Worm (Caenorhabditis elegans) whole organism, L2 larva: ENCODE data around the gene spat-1.

Experiments
- C34F6.9 ChIP-seq: fragments of 150-350 bp; optimal IDR thresholded peaks from 2 replicates; lab custom pipeline; 2014; ENCODE audit warnings: missing biosample characterization, missing genetic modification characterization
- R02D3.7 ChIP-seq: fragments of 150-350 bp; optimal IDR thresholded peaks from 2 replicates; lab custom pipeline; 2014; ENCODE audit warnings: missing biosample characterization, missing genetic modification characterization
- Y55F3AM.14 ChIP-seq: fragments of 200-800 bp; sonication (Bioruptor generic); optimal IDR thresholded peaks from 2 replicates; lab custom pipeline; 2018; ENCODE audit warnings: mild to moderate bottlenecking, missing genetic modification characterization, missing compliant biosample characterization
- ZK546.5 ChIP-seq: sonication (generic microtip); optimal IDR thresholded peaks from 2 replicates; lab custom pipeline; 2017; ENCODE audit warnings: missing biosample characterization, missing genetic modification characterization
- alr-1 ChIP-seq: fragments of 150-350 bp; optimal IDR thresholded peaks from 2 replicates; lab custom pipeline; 2014; ENCODE audit warnings: missing biosample characterization, missing genetic modification characterization
- aly-2 ChIP-seq: fragments of 150-350 bp; optimal IDR thresholded peaks from 2 replicates; lab custom pipeline; 2014; ENCODE audit warnings: missing biosample characterization, missing genetic modification characterization
- ama-1 ChIP-seq: fragments of 150-350 bp; optimal IDR thresholded peaks from 2 replicates; lab custom pipeline; 2018; ENCODE audit warnings: inconsistent platforms
- blmp-1 ChIP-seq: sonication (generic microtip); optimal IDR thresholded peaks from 2 replicates; lab custom pipeline; 2017; ENCODE audit warnings: missing genetic modification characterization, mild to moderate bottlenecking, missing compliant biosample characterization, antibody characterized with exemption, moderate library complexity; ENCODE audit not compliant: insufficient read depth
- ceh-16 ChIP-seq: fragments of 150-350 bp; optimal IDR thresholded peaks from 2 replicates; lab custom pipeline; 2014; ENCODE audit warnings: missing biosample characterization, missing genetic modification characterization
- ceh-82 ChIP-seq: fragments of 150-350 bp; optimal IDR thresholded peaks from 2 replicates; lab custom pipeline; 2014; ENCODE audit warnings: missing biosample characterization, missing genetic modification characterization
- crh-2 ChIP-seq: sonication (generic microtip); optimal IDR thresholded peaks from 2 replicates; lab custom pipeline; 2017; ENCODE audit warnings: missing biosample characterization, missing genetic modification characterization
- egl-27 ChIP-seq: sonication (generic microtip); optimal IDR thresholded peaks from 3 replicates; lab custom pipeline; 2017; ENCODE audit warnings: missing biosample characterization, missing genetic modification reagents, missing genetic modification characterization
- elt-1 ChIP-seq: fragments of 150-350 bp; optimal IDR thresholded peaks from 2 replicates; lab custom pipeline; 2014; ENCODE audit warnings: missing biosample characterization, missing genetic modification characterization
- elt-3 ChIP-seq: sonication (generic microtip); optimal IDR thresholded peaks from 2 replicates; lab custom pipeline; 2017; ENCODE audit warnings: missing biosample characterization, missing genetic modification characterization
- fos-1 ChIP-seq: fragments of 150-350 bp; optimal IDR thresholded peaks from 2 replicates; lab custom pipeline; 2014; ENCODE audit warnings: missing biosample characterization, missing genetic modification characterization
- gmeb-1 ChIP-seq: fragments of 150-350 bp; optimal IDR thresholded peaks from 2 replicates; lab custom pipeline; 2014; ENCODE audit warnings: missing biosample characterization, missing genetic modification characterization
- lin-11 ChIP-seq: fragments of 150-350 bp; sonication (generic microtip); optimal IDR thresholded peaks from 2 replicates; lab custom pipeline; 2014; ENCODE audit warnings: missing biosample characterization, missing genetic modification characterization, inconsistent platforms, mixed read lengths
- lsy-2 ChIP-seq, 2 experiments: fragments of 150-350 bp in 1 of 2; sonication (generic microtip) in 1 of 2; optimal IDR thresholded peaks; 2 replicates each; lab custom pipeline; 2014 to 2017; ENCODE audit warnings: missing biosample characterization in 2 of 2, missing genetic modification characterization in 2 of 2
- mab-5 ChIP-seq: fragments of 150-350 bp; optimal IDR thresholded peaks from 2 replicates; lab custom pipeline; 2014; ENCODE audit warnings: missing biosample characterization, missing genetic modification characterization
- mdl-1 ChIP-seq, 2 experiments: fragments of 150-350 bp in 1 of 2; sonication (generic microtip) in 1 of 2; optimal IDR thresholded peaks; 2 replicates each; lab custom pipeline; 2017; ENCODE audit warnings: missing biosample characterization in 2 of 2, missing genetic modification characterization in 2 of 2
- nhr-10 ChIP-seq: sonication (generic microtip); optimal IDR thresholded peaks from 2 replicates; lab custom pipeline; 2017; ENCODE audit warnings: missing biosample characterization, missing genetic modification characterization
- nhr-11 ChIP-seq: fragments of 150-350 bp; optimal IDR thresholded peaks from 2 replicates; lab custom pipeline; 2014; ENCODE audit warnings: missing biosample characterization, missing genetic modification characterization
- nhr-12 ChIP-seq: fragments of 150-350 bp; optimal IDR thresholded peaks from 2 replicates; lab custom pipeline; 2014; ENCODE audit warnings: missing biosample characterization, missing genetic modification characterization
- nhr-129 ChIP-seq: fragments of 150-350 bp; optimal IDR thresholded peaks from 2 replicates; lab custom pipeline; 2014; ENCODE audit warnings: missing biosample characterization, missing genetic modification characterization
- nhr-21 ChIP-seq: fragments of 150-350 bp; optimal IDR thresholded peaks from 2 replicates; lab custom pipeline; 2014; ENCODE audit warnings: missing biosample characterization, missing genetic modification characterization
- nhr-23 ChIP-seq: fragments of 150-350 bp; optimal IDR thresholded peaks from 2 replicates; lab custom pipeline; 2014; ENCODE audit warnings: missing biosample characterization, missing genetic modification reagents, missing genetic modification characterization
- nhr-237 ChIP-seq: fragments of 150-350 bp; optimal IDR thresholded peaks from 2 replicates; lab custom pipeline; 2014; ENCODE audit warnings: missing biosample characterization, missing genetic modification characterization
- nhr-6 ChIP-seq: fragments of 150-350 bp; optimal IDR thresholded peaks from 2 replicates; lab custom pipeline; 2014; ENCODE audit warnings: missing biosample characterization, missing genetic modification characterization
- nhr-77 ChIP-seq: fragments of 150-350 bp; optimal IDR thresholded peaks from 2 replicates; lab custom pipeline; 2014; ENCODE audit warnings: missing biosample characterization, missing genetic modification characterization
- peb-1 ChIP-seq: fragments of 150-350 bp; optimal IDR thresholded peaks from 2 replicates; lab custom pipeline; 2014; ENCODE audit warnings: missing biosample characterization, missing genetic modification characterization
- sma-9 ChIP-seq, 2 experiments: fragments of 150-350 bp in 1 of 2; sonication (generic microtip) in 1 of 2; optimal IDR thresholded peaks; 2 replicates each; lab custom pipeline; 2014 to 2016; ENCODE audit warnings: missing genetic modification characterization in 2 of 2, mild to moderate bottlenecking in 1 of 2, missing biosample characterization in 1 of 2, missing compliant biosample characterization in 1 of 2, missing genetic modification reagents in 1 of 2, moderate library complexity in 1 of 2
- unc-39 ChIP-seq: fragments of 150-350 bp; optimal IDR thresholded peaks from 2 replicates; lab custom pipeline; 2014; ENCODE audit warnings: missing biosample characterization, missing genetic modification characterization
- unc-55 ChIP-seq: fragments of 150-350 bp; sonication (generic microtip); optimal IDR thresholded peaks from 3 replicates; lab custom pipeline; 2014; ENCODE audit warnings: missing biosample characterization, missing genetic modification reagents, missing genetic modification characterization
- unc-62 ChIP-seq: fragments of 150-350 bp; optimal IDR thresholded peaks from 2 replicates; lab custom pipeline; 2014; ENCODE audit warnings: missing biosample characterization, missing genetic modification reagents, missing genetic modification characterization
- ztf-4 ChIP-seq: fragments of 150-350 bp; optimal IDR thresholded peaks from 2 replicates; lab custom pipeline; 2014; ENCODE audit warnings: missing biosample characterization, missing genetic modification characterization

spat-1 gene

DNA sequence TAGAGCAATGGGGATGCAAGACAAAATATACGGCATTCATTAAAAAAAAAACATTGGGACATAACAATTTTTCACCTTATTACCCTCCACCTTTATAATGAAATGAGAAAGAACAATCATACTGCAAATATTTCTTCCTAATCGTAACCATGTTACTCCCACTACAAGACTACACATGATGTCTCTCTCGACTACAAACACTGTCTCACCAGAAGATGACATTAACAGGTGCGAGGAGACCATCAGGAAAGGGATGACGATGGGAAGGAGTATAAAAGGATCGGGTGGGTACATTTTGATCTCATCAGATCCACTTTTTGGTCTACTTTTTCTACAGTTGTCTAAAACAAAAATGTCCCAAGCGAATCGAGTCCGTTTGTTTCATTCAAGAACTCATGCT lies 30.7 kb upstream of the spat-1 start, which contains the start of gene dhs-8:
Gene dhs-8 (plus strand): TSS at position 179 of the 400 bp plus-strand sequence.
- TF ChIP-seq nhr-23 (tag; lab: Kevin White, UChicago) (no peak), gmeb-1 (no peak), nhr-129 (tag; lab: Kevin White, UChicago) (peak; percentile 29), fos-1 (no peak), nhr-10 (tag; lab: Kevin White, UChicago) (no peak), ztf-4 (tag; lab: Kevin White, UChicago) (no peak), nhr-237 (tag; lab: Kevin White, UChicago) (no peak), sma-9 (GFP tag; optimal IDR thresholded peaks at IDR 0.05; lab: Kevin White, UChicago) (peak; percentile 57), sma-9 (tag; optimal IDR thresholded peaks at IDR 0.05; lab: Kevin White, UChicago) (no peak), mdl-1 (tag; optimal IDR thresholded peaks at IDR 0.05; lab: Kevin White, UChicago) (no peak), nhr-6 (tag; lab: Kevin White, UChicago) (no peak), alr-1 (no peak), nhr-21 (tag; lab: Kevin White, UChicago) (no peak), lin-11 (tag; lab: Kevin White, UChicago) (no peak)
- TF ChIP-seq, all 48 proteins: peak for 2

DNA sequence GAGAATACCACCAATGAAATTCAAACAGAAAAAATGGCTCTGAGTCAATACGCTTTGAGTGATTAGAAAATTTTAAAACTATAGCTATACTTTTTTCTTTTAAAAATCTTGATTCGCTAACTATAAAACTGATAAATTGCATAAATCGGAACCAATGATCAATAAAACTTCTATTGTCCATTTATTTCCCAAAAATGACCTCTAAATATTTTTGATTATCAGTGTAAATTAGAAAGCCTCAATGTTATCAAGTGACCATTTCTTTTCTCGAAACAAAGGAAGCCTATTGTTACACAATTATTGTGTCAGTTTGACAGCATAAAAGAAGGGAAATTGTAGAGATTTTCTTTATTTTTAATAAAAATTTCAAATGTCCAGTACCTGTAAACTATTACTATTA lies 28.4 kb upstream of the spat-1 start, which contains the start of gene K10H10.4:
Gene K10H10.4 (plus strand): TSS at position 301 of the 400 bp plus-strand sequence.
- TF ChIP-seq unc-39 (tag; lab: Kevin White, UChicago) (no peak), lsy-2 (tag; optimal IDR thresholded peaks at IDR 0.05; lab: Kevin White, UChicago) (no peak), alr-1 (no peak), R02D3.7 (no peak), nhr-21 (tag; lab: Kevin White, UChicago) (no peak), egl-27 (tag; lab: Kevin White, UChicago) (no peak), mab-5 (tag; lab: Kevin White, UChicago) (no peak), ceh-16 (tag; lab: Kevin White, UChicago) (no peak), nhr-12 (tag; lab: Kevin White, UChicago) (no peak), blmp-1 (tag; lab: Kevin White, UChicago) (no peak), gmeb-1 (no peak), ceh-82 (tag; lab: Kevin White, UChicago) (no peak), nhr-11 (tag; lab: Kevin White, UChicago) (no peak), C34F6.9 (tag; lab: Kevin White, UChicago) (no peak)

DNA sequence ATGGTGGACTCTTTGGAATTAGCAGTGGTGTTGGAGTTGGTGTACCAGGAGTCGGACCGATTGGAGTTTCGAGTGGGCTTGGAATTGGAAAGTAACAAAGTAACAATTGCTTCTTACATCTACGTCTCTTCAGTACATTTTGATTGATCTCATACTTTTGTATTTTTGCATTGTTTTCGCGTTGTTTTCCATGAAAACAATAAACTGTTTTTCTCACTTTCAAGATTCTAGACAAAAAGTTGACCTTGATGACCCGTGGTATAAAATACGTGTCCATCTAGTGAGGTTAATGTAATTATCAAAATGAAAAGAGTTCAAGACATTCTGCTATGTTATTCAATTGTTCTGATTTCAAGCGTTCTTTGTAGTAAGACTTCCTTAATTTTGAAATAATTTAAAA lies 27.1 kb upstream of the spat-1 start, which contains the start of gene K10H10.5:
Gene K10H10.5 (plus strand): TSS at position 301 of the 400 bp plus-strand sequence.
- TF ChIP-seq blmp-1 (tag; lab: Kevin White, UChicago) (no peak), peb-1 (tag; lab: Kevin White, UChicago) (no peak)

DNA sequence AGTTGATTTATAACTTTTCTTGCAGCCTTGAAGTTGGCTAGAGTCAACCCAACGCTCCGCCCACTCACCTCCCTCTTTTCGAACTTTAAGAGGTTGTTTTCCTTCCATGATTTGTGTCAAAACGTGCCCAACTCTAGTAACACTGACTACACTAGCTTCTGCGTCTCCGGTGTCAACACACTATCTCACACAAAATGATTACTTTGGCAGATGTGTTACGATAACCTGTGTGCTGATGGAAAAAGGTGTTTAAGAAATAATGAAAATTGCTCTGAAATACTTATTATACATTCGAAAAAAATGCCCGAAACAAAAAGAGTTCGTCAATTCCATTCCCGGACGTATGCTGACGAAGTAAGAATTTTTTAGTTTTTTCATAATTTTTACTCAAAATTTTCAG lies 25.6 kb upstream of the spat-1 start, which contains the start of gene K10H10.6:
Gene K10H10.6 (plus strand): TSS at position 301 of the 400 bp plus-strand sequence.
- TF ChIP-seq elt-3 (tag; lab: Kevin White, UChicago) (no peak), unc-55 (GFP tag; lab: Kevin White, UChicago) (no peak), ceh-16 (tag; lab: Kevin White, UChicago) (no peak), Y55F3AM.14 (GFP tag; lab: Kevin White, UChicago) (no peak), ZK546.5 (no peak), nhr-12 (tag; lab: Kevin White, UChicago) (no peak), mab-5 (tag; lab: Kevin White, UChicago) (no peak), crh-2 (no peak), ama-1 (no peak), lsy-2 (tag; optimal IDR thresholded peaks at IDR 0.05; lab: Kevin White, UChicago) (no peak), unc-62 (GFP tag; lab: Kevin White, UChicago) (no peak), aly-2 (no peak)

DNA sequence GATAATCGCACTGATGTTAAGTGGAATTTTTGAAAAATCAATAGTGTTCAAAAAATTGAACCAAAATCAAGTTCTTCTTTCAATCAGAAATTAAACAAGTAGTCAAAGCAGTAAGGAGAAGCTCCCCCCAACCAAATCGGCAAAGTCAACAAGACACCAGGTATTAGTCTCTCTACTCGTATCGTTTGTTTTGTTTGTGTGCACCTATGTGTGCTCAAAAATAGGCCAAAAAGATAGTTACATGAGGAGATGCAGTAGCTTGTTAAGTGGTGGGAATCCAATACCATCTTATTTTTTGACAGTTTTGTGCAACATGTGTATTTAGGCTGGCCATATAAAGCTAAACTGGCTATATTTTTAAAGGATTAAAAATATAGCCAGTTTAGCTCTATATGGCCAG lies 22.3 kb upstream of the spat-1 start, which contains the start of gene K10H10.12:
Gene K10H10.12 (minus strand): TSS at position 101 of the 400 bp plus-strand sequence.
- TF ChIP-seq lsy-2 (tag; optimal IDR thresholded peaks at IDR 0.05; lab: Kevin White, UChicago) (no peak), unc-39 (tag; lab: Kevin White, UChicago) (no peak), mab-5 (tag; lab: Kevin White, UChicago) (no peak), elt-1 (tag; lab: Kevin White, UChicago) (no peak), egl-27 (tag; lab: Kevin White, UChicago) (no peak), nhr-77 (tag; lab: Kevin White, UChicago) (no peak)
